Fruit fly (Drosophila melanogaster): ENCODE results near the gene vilya.

The vilya gene

dm6 chrX:2698064-2698894, 28.2 kb upstream of the vilya start, which contains the start of the genes Spg7 and Lint-O (continued):
- TF ChIP-seq ato (GFP tag; IDR thresholded peaks at IDR 0.05; ENCODE audit: partially characterized antibody) (peak; percentile 73), stwl (tag; optimal IDR thresholded peaks at IDR 0.05) (peak; percentile 19), vnd (GFP tag; IDR thresholded peaks at IDR 0.05; ENCODE audit: partially characterized antibody) (peak; percentile 73), CG10431 (GFP tag; optimal IDR thresholded peaks at IDR 0.05) (no peak), dati (GFP tag; IDR thresholded peaks at IDR 0.05) (no peak), emc (GFP tag; optimal IDR thresholded peaks at IDR 0.05) (no peak), CG6854 (GFP tag; optimal IDR thresholded peaks at IDR 0.05) (no peak), CG17829 (tag; optimal IDR thresholded peaks at IDR 0.05) (no peak), Ravus (GFP tag; IDR thresholded peaks at IDR 0.05) (no peak), ewg (GFP tag; optimal IDR thresholded peaks at IDR 0.05) (no peak), BEAF-32 (GFP tag; optimal IDR thresholded peaks at IDR 0.05) (peak; percentile 78), Bgb (GFP tag; IDR thresholded peaks at IDR 0.05; ENCODE audit: partially characterized antibody) (peak; percentile 75), tll (GFP tag; optimal IDR thresholded peaks at IDR 0.05) (no peak), run (tag; optimal IDR thresholded peaks at IDR 0.05) (no peak), sqz (GFP tag; optimal IDR thresholded peaks at IDR 0.05) (no peak), CG12219 (GFP tag; optimal IDR thresholded peaks at IDR 0.05) (no peak), gsb (GFP tag; IDR thresholded peaks at IDR 0.05) (no peak), CG14667 (GFP tag; IDR thresholded peaks at IDR 0.05) (no peak), Ets97D (GFP tag; optimal IDR thresholded peaks at IDR 0.05) (no peak), Hmx (GFP tag; optimal IDR thresholded peaks at IDR 0.05) (no peak), CG13624 (GFP tag; optimal IDR thresholded peaks at IDR 0.05) (no peak), CG12299 (tag; optimal IDR thresholded peaks at IDR 0.05) (no peak), ro (GFP tag; IDR thresholded peaks at IDR 0.05) (no peak), CG8944 (GFP tag; optimal IDR thresholded peaks at IDR 0.05) (no peak), vfl (GFP tag; optimal IDR thresholded peaks at IDR 0.05) (no peak), trem (tag; optimal IDR thresholded peaks at IDR 0.05) (no peak), Eip74EF (GFP tag; optimal IDR thresholded peaks at IDR 0.05) (no peak), vvl (GFP tag; IDR thresholded peaks at IDR 0.05) (no peak), CG31224 (GFP tag; IDR thresholded peaks at IDR 0.05) (no peak), CG2199 (GFP tag; IDR thresholded peaks at IDR 0.05) (no peak), Stat92E (GFP tag; optimal IDR thresholded peaks at IDR 0.05) (no peak), CG17328 (GFP tag; IDR thresholded peaks at IDR 0.05) (no peak), Scr (GFP tag; IDR thresholded peaks at IDR 0.05; ENCODE audit: partially characterized antibody) (peak; percentile 76), CG1647 (GFP tag; optimal IDR thresholded peaks at IDR 0.05) (no peak), HLHmδ (GFP tag; optimal IDR thresholded peaks at IDR 0.05) (no peak), Dp (GFP tag; optimal IDR thresholded peaks at IDR 0.05) (peak; percentile 66), gfzf (GFP tag; optimal IDR thresholded peaks at IDR 0.05) (no peak), CG42726 (GFP tag; IDR thresholded peaks at IDR 0.05; ENCODE audit: partially characterized antibody) (no peak), pho (GFP tag; optimal IDR thresholded peaks at IDR 0.05) (no peak), cwo (GFP tag; optimal IDR thresholded peaks at IDR 0.05) (no peak), sc (optimal IDR thresholded peaks at IDR 0.05) (no peak), sc (GFP tag; optimal IDR thresholded peaks at IDR 0.05) (no peak), stc (GFP tag; IDR thresholded peaks at IDR 0.05) (no peak), pzg (GFP tag; optimal IDR thresholded peaks at IDR 0.05) (peak; percentile 21), p53 (GFP tag; optimal IDR thresholded peaks at IDR 0.05) (no peak), oc (tag; optimal IDR thresholded peaks at IDR 0.05) (no peak), CG2129 (GFP tag; IDR thresholded peaks at IDR 0.05; ENCODE audit: partially characterized antibody) (peak; percentile 23; the same call in 1 of the 2 replicates), ind (GFP tag; optimal IDR thresholded peaks at IDR 0.05) (no peak), tgo (GFP tag; IDR thresholded peaks at IDR 0.05) (no peak)
